7 worm cellular contexts compared by ENCODE assay signal in genomic region chrV:12518770-12519169, ce11.
TF ChIP-seq lines count a peak whose summit lies in the region.

No protein-coding gene starts in this region.

TF ChIP-seq in whole organism, L1 larva, 84 proteins besides CTCF, POLR2A, EP300 and RAD21 (continues in another document):
- TF ChIP-seq rnt-1 (tag; optimal IDR thresholded peaks at IDR 0.05; lab: Kevin White, UChicago) (peak; percentile 86), tbx-2 (tag; optimal IDR thresholded peaks at IDR 0.05; lab: Kevin White, UChicago) (peak; percentile 5), lsy-2 (tag; optimal IDR thresholded peaks at IDR 0.05; lab: Kevin White, UChicago) (peak; percentile 45 to 53), swsn-7 (tag; optimal IDR thresholded peaks at IDR 0.05; lab: Kevin White, UChicago) (peak; percentile 45), ztf-4 (tag; optimal IDR thresholded peaks at IDR 0.05; lab: Kevin White, UChicago) (peak; percentile 37), lin-39 (tag; optimal IDR thresholded peaks at IDR 0.05; lab: Kevin White, UChicago) (peak; percentile 36), xbp-1 (tag; optimal IDR thresholded peaks at IDR 0.05; lab: Kevin White, UChicago) (no peak), unc-130 (tag; optimal IDR thresholded peaks at IDR 0.05; lab: Kevin White, UChicago) (peak; percentile 82), nhr-19 (GFP tag; conservative IDR thresholded peaks at IDR 0.05; lab: Robert Waterston, UW) (peak; percentile 62), lin-35 (GFP tag; optimal IDR thresholded peaks at IDR 0.05; lab: Kevin White, UChicago) (no peak), snpc-4 (tag; optimal IDR thresholded peaks at IDR 0.05; lab: Kevin White, UChicago) (no peak), vab-15 (tag; optimal IDR thresholded peaks at IDR 0.05; lab: Kevin White, UChicago) (peak; percentile 50), unc-30 (tag; optimal IDR thresholded peaks at IDR 0.05; lab: Kevin White, UChicago) (no peak)

TF ChIP-seq in whole organism, L2 larva, 48 proteins besides CTCF, POLR2A, EP300 and RAD21:
- peak; percentile 74 for TF ChIP-seq mab-5 (tag; optimal IDR thresholded peaks at IDR 0.05; lab: Kevin White, UChicago)
- peak; percentile 71 for TF ChIP-seq nhr-129 (tag; optimal IDR thresholded peaks at IDR 0.05; lab: Kevin White, UChicago)
- peak; percentile 40 for TF ChIP-seq ztf-4 (tag; optimal IDR thresholded peaks at IDR 0.05; lab: Kevin White, UChicago)
- TF ChIP-seq sem-4 (tag; optimal IDR thresholded peaks at IDR 0.05; lab: Kevin White, UChicago) = no peak
- no peak for TF ChIP-seq ztf-11 (tag; optimal IDR thresholded peaks at IDR 0.05; lab: Kevin White, UChicago)
- TF ChIP-seq C34F6.9 (tag; optimal IDR thresholded peaks at IDR 0.05; lab: Kevin White, UChicago) = peak; percentile 21
- peak; percentile 65 for TF ChIP-seq crh-2 (tag; optimal IDR thresholded peaks at IDR 0.05; lab: Kevin White, UChicago)
- no peak for TF ChIP-seq nhr-25 (tag; optimal IDR thresholded peaks at IDR 0.05; lab: Kevin White, UChicago)
- TF ChIP-seq lsy-2 (tag; optimal IDR thresholded peaks at IDR 0.05; lab: Kevin White, UChicago) = peak in 1 of 2 experiments; percentile 56
- peak; percentile 88 for TF ChIP-seq F13H6.1 (tag; optimal IDR thresholded peaks at IDR 0.05; lab: Kevin White, UChicago)
- TF ChIP-seq sma-9 (GFP tag; optimal IDR thresholded peaks at IDR 0.05; lab: Kevin White, UChicago) = peak; percentile 77
- no peak for TF ChIP-seq sma-9 (tag; optimal IDR thresholded peaks at IDR 0.05; lab: Kevin White, UChicago)
TF ChIP-seq in whole organism, L2 larva: peak in this region for 8.

TF ChIP-seq in whole organism, L3 larva, 47 proteins besides CTCF, POLR2A, EP300 and RAD21:
- TF ChIP-seq nfya-1 (tag; optimal IDR thresholded peaks at IDR 0.05; lab: Kevin White, UChicago; ENCODE audit: insufficient read depth) = peak; percentile 22
- no peak for TF ChIP-seq nhr-11 (tag; optimal IDR thresholded peaks at IDR 0.05; lab: Kevin White, UChicago)
- peak; percentile 4 for TF ChIP-seq ama-1 (optimal IDR thresholded peaks at IDR 0.05; lab: Kevin White, UChicago)
- peak; percentile 93 for TF ChIP-seq egl-5 (tag; optimal IDR thresholded peaks at IDR 0.05; lab: Kevin White, UChicago)
- peak; percentile 47 for TF ChIP-seq lin-39 (tag; optimal IDR thresholded peaks at IDR 0.05; lab: Kevin White, UChicago)
- TF ChIP-seq ceh-9 (tag; optimal IDR thresholded peaks at IDR 0.05; lab: Kevin White, UChicago) = no peak
- no peak for TF ChIP-seq nhr-23 (tag; optimal IDR thresholded peaks at IDR 0.05; lab: Kevin White, UChicago)

TF ChIP-seq in whole organism, L4 larva, 104 proteins besides CTCF, POLR2A, EP300 and RAD21 (continues in another document):
- TF ChIP-seq nhr-11 (tag; optimal IDR thresholded peaks at IDR 0.05; lab: Kevin White, UChicago) (peak; percentile 82), dve-1 (tag; optimal IDR thresholded peaks at IDR 0.05; lab: Kevin White, UChicago; ENCODE audit: insufficient read depth) (no peak), daf-8 (GFP tag; IDR thresholded peaks at IDR 0.05; lab: Robert Waterston, UW) (no peak), nhr-10 (tag; optimal IDR thresholded peaks at IDR 0.05; lab: Kevin White, UChicago) (no peak), nhr-102 (tag; optimal IDR thresholded peaks at IDR 0.05; lab: Kevin White, UChicago) (no peak), F49E8.2 (tag; optimal IDR thresholded peaks at IDR 0.05; lab: Kevin White, UChicago; ENCODE audit: borderline replicate concordance) (no peak), rbr-2 (tag; optimal IDR thresholded peaks at IDR 0.05; lab: Kevin White, UChicago) (no peak), ceh-82 (tag; optimal IDR thresholded peaks at IDR 0.05; lab: Kevin White, UChicago) (no peak), ZK337.2 (GFP tag; IDR thresholded peaks at IDR 0.05; lab: Robert Waterston, UW) (no peak), hif-1 (tag; optimal IDR thresholded peaks at IDR 0.05; lab: Kevin White, UChicago) (peak in 1 of 2 experiments; percentile 0), nhr-42 (GFP tag; IDR thresholded peaks at IDR 0.05; lab: Robert Waterston, UW) (no peak), zfp-3 (GFP tag; conservative IDR thresholded peaks at IDR 0.05; lab: Robert Waterston, UW) (no peak), hlh-30 (tag; optimal IDR thresholded peaks at IDR 0.05; lab: Kevin White, UChicago; ENCODE audit: insufficient read depth) (peak; percentile 21), ceh-32 (tag; optimal IDR thresholded peaks at IDR 0.05; lab: Kevin White, UChicago; ENCODE audit: poor library complexity) (no peak), saeg-2 (GFP tag; IDR thresholded peaks at IDR 0.05; lab: Robert Waterston, UW) (no peak), lsy-2 (tag; optimal IDR thresholded peaks at IDR 0.05; lab: Kevin White, UChicago) (no peak)

TF ChIP-seq in whole organism, late embryonic, 69 proteins besides CTCF, POLR2A, EP300 and RAD21:
- TF ChIP-seq ceh-34 (tag; optimal IDR thresholded peaks at IDR 0.05; lab: Kevin White, UChicago) = peak; percentile 0
- peak; percentile 86 for TF ChIP-seq ceh-18 (tag; optimal IDR thresholded peaks at IDR 0.05; lab: Kevin White, UChicago)
- peak; percentile 88 for TF ChIP-seq rnt-1 (tag; optimal IDR thresholded peaks at IDR 0.05; lab: Kevin White, UChicago)
- no peak for TF ChIP-seq fkh-6 (tag; optimal IDR thresholded peaks at IDR 0.05; lab: Kevin White, UChicago)
- peak; percentile 75 for TF ChIP-seq unc-55 (GFP tag; optimal IDR thresholded peaks at IDR 0.05; lab: Kevin White, UChicago)
TF ChIP-seq in whole organism, late embryonic: peak in this region for 4.

TF ChIP-seq in whole organism, mixed stage, embryonic, 35 proteins besides CTCF, POLR2A, EP300 and RAD21:
- no peak for TF ChIP-seq mls-2 (tag; optimal IDR thresholded peaks at IDR 0.05; lab: Kevin White, UChicago)
- TF ChIP-seq ztf-11 (tag; optimal IDR thresholded peaks at IDR 0.05; lab: Kevin White, UChicago) = no peak
- no peak for TF ChIP-seq nhr-76 (tag; optimal IDR thresholded peaks at IDR 0.05; lab: Kevin White, UChicago)
- no peak for TF ChIP-seq elt-1 (tag; optimal IDR thresholded peaks at IDR 0.05; lab: Kevin White, UChicago; ENCODE audit: borderline replicate concordance, insufficient read depth)
- no peak for TF ChIP-seq nhr-2 (tag; optimal IDR thresholded peaks at IDR 0.05; lab: Kevin White, UChicago)
- TF ChIP-seq nhr-28 (tag; optimal IDR thresholded peaks at IDR 0.05; lab: Kevin White, UChicago) = no peak
- TF ChIP-seq unc-62 (GFP tag; optimal IDR thresholded peaks at IDR 0.05; lab: Kevin White, UChicago) = peak; percentile 79
- TF ChIP-seq unc-120 (tag; optimal IDR thresholded peaks at IDR 0.05; lab: Kevin White, UChicago; ENCODE audit: poor library complexity, severe bottlenecking) = peak; percentile 84
- no peak for TF ChIP-seq sem-2 (GFP tag; optimal IDR thresholded peaks at IDR 0.05; lab: Kevin White, UChicago)
- no peak for TF ChIP-seq mab-5 (tag; optimal IDR thresholded peaks at IDR 0.05; lab: Kevin White, UChicago)
- peak; percentile 93 for TF ChIP-seq hlh-1 (tag; optimal IDR thresholded peaks at IDR 0.05; lab: Kevin White, UChicago)

TF ChIP-seq in whole organism, young adult, 124 proteins besides CTCF, POLR2A, EP300 and RAD21:
- TF ChIP-seq K12H6.12 (tag; optimal IDR thresholded peaks at IDR 0.05; lab: Kevin White, UChicago) (peak; percentile 30), nhr-80 (tag; optimal IDR thresholded peaks at IDR 0.05; lab: Kevin White, UChicago) (no peak), ztf-22 (GFP tag; optimal IDR thresholded peaks at IDR 0.05; lab: Kevin White, UChicago) (peak; percentile 19), rcor-1 (GFP tag; IDR thresholded peaks at IDR 0.05; lab: Robert Waterston, UW) (no peak)
